Fruit fly (Drosophila melanogaster): Measurements from ENCODE around the gene CG31229.

The CG31229 gene

dm6 chr3R:18677500-18677940 is 9.9 kb downstream of the CG31229 start, which contains the start of the genes dind and CG7706 (continued):
- TF ChIP-seq CG8290 (GFP tag; optimal IDR thresholded peaks at IDR 0.05) (no peak), CG8290 (tag; optimal IDR thresholded peaks at IDR 0.05) (no peak), CG12659 (GFP tag; optimal IDR thresholded peaks at IDR 0.05) (peak; percentile 47), CG4282 (GFP tag; optimal IDR thresholded peaks at IDR 0.05) (no peak), CG7745 (tag; optimal IDR thresholded peaks at IDR 0.05) (peak; percentile 78), sd (tag; optimal IDR thresholded peaks at IDR 0.05) (peak; percentile 93), trem (tag; optimal IDR thresholded peaks at IDR 0.05) (peak; percentile 70), CoRest (tag; optimal IDR thresholded peaks at IDR 0.05) (peak; percentile 44), usp (GFP tag; optimal IDR thresholded peaks at IDR 0.05) (no peak), wek (GFP tag; optimal IDR thresholded peaks at IDR 0.05) (no peak), corto (GFP tag; optimal IDR thresholded peaks at IDR 0.05) (no peak), prd (optimal IDR thresholded peaks at IDR 0.05) (no peak), prd (GFP tag; IDR thresholded peaks at IDR 0.05) (no peak), CkIIα-i1 (GFP tag; IDR thresholded peaks at IDR 0.05) (no peak), CG12155 (GFP tag; optimal IDR thresholded peaks at IDR 0.05) (peak; percentile 0), gcm (GFP tag; optimal IDR thresholded peaks at IDR 0.05) (peak; percentile 2), MBD-R2 (GFP tag; IDR thresholded peaks at IDR 0.05) (peak; percentile 79), CG13775 (GFP tag; optimal IDR thresholded peaks at IDR 0.05) (peak; percentile 15), eyg (GFP tag; optimal IDR thresholded peaks at IDR 0.05) (no peak), E2f1 (GFP tag; IDR thresholded peaks at IDR 0.05) (no peak), fd102C (GFP tag; optimal IDR thresholded peaks at IDR 0.05) (no peak)

DNA sequence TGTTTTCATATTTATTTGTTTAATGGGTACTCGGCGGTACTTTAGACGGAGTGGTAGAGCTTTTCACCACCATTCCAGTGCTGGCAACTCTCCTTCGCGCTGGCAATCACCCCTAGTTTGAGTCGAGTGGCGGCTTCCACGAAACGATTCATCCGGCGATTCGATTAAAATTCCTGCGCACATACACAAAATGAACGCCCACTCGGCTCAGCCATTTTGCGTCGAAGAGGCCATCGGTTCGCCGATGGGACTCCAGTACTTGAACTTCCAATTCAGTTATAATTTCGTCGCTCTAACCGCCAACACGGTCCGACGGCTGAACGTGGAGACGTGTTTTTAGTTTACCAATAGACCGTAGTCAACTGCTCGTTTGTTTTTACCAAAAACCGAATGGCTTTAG is 12.7 kb downstream of the CG31229 start, which contains the start of the genes CG46318 and ChT:
TSS of gene CG46318 (plus strand) at position 273 of the 400 bp plus-strand sequence.
TSS of gene ChT (plus strand) at position 273 of the 400 bp plus-strand sequence.
- TF ChIP-seq Nf-YC (tag; optimal IDR thresholded peaks at IDR 0.05) (peak; percentile 47), ewg (GFP tag; optimal IDR thresholded peaks at IDR 0.05) (peak; percentile 15), Lhr (GFP tag; optimal IDR thresholded peaks at IDR 0.05) (no peak), Deaf1 (tag; optimal IDR thresholded peaks at IDR 0.05) (peak; percentile 86), Drgx (GFP tag; IDR thresholded peaks at IDR 0.05) (0 out of 2 replicates have a peak, but pooled peaks have one; percentile 6), CG30020 (tag; optimal IDR thresholded peaks at IDR 0.05) (no peak), nerfin-1 (tag; optimal IDR thresholded peaks at IDR 0.05) (peak; percentile 68)

- TF ChIP-seq CG31224 (GFP tag; IDR thresholded peaks at IDR 0.05): 0 out of 2 replicates have a peak, but pooled peaks have one; percentile 14
- TF ChIP-seq Scr (GFP tag; IDR thresholded peaks at IDR 0.05; ENCODE audit: partially characterized antibody): no peak
- TF ChIP-seq Ets65A (GFP tag): no peak
- TF ChIP-seq Sry-δ (GFP tag; optimal IDR thresholded peaks at IDR 0.05): no peak
- TF ChIP-seq CG6765 (GFP tag; optimal IDR thresholded peaks at IDR 0.05): no peak
- no peak for TF ChIP-seq CG15011 (GFP tag; optimal IDR thresholded peaks at IDR 0.05)
- TF ChIP-seq CG3995 (GFP tag; optimal IDR thresholded peaks at IDR 0.05): no peak
- TF ChIP-seq Bgb (GFP tag; IDR thresholded peaks at IDR 0.05; ENCODE audit: partially characterized antibody): no peak
- peak; percentile 73 for TF ChIP-seq Med (GFP tag)
- peak; percentile 12 for TF ChIP-seq CG8478 (optimal IDR thresholded peaks at IDR 0.05)
- no peak for TF ChIP-seq CG7372 (GFP tag; IDR thresholded peaks at IDR 0.05)
- TF ChIP-seq E2f2 (GFP tag; IDR thresholded peaks at IDR 0.05): peak; percentile 51
- TF ChIP-seq CG13296 (GFP tag; optimal IDR thresholded peaks at IDR 0.05): no peak
- TF ChIP-seq Dp (GFP tag; optimal IDR thresholded peaks at IDR 0.05): peak; percentile 2
- peak; percentile 26 for TF ChIP-seq ewg (GFP tag; optimal IDR thresholded peaks at IDR 0.05)
- TF ChIP-seq CG13424 (tag; optimal IDR thresholded peaks at IDR 0.05): no peak
- TF ChIP-seq CG34376 (GFP tag; optimal IDR thresholded peaks at IDR 0.05): no peak
- no peak for TF ChIP-seq ap (GFP tag; IDR thresholded peaks at IDR 0.05)
- TF ChIP-seq CG11085 (GFP tag; IDR thresholded peaks at IDR 0.05): no peak
- TF ChIP-seq chinmo (GFP tag; IDR thresholded peaks at IDR 0.05; ENCODE audit: partially characterized antibody): 0 out of 4 replicates have a peak, but pooled peaks have one; percentile 38
- TF ChIP-seq BEAF-32 (GFP tag; optimal IDR thresholded peaks at IDR 0.05): no peak
- TF ChIP-seq Six4 (GFP tag; optimal IDR thresholded peaks at IDR 0.05): no peak
- TF ChIP-seq CG7745 (tag; optimal IDR thresholded peaks at IDR 0.05): no peak
- TF ChIP-seq Asciz (GFP tag; optimal IDR thresholded peaks at IDR 0.05): no peak
Observed at dm6 chr3R:18681054-18681453, 13.4 kb downstream of the CG31229 start.

Measured in whole organism, embryonic.